Worm (Caenorhabditis elegans) whole organism, L3 larva: ENCODE results near the gene des-2.
"Not testable (repeated sequence)": the region's sequence is repeated elsewhere in the genome, so short reads cannot be mapped to it uniquely, and the experiment has no call there.

ENCODE experiments used
- R02D3.7 ChIP-seq: fragments of 150-350 bp; optimal IDR thresholded peaks from 2 replicates; lab custom pipeline; 2014; ENCODE audit warnings: missing biosample characterization, missing genetic modification characterization
- ama-1 ChIP-seq: fragments of 150-350 bp; optimal IDR thresholded peaks from 2 replicates; lab custom pipeline; 2018
- ceh-16 ChIP-seq: sonication (generic microtip); optimal IDR thresholded peaks from 2 replicates; lab custom pipeline; 2017; ENCODE audit warnings: missing biosample characterization, missing genetic modification characterization
- ceh-28 ChIP-seq: fragments of 150-350 bp; optimal IDR thresholded peaks from 2 replicates; lab custom pipeline; 2014; ENCODE audit warnings: missing biosample characterization, missing genetic modification reagents, missing genetic modification characterization
- ceh-9 ChIP-seq: sonication (generic microtip); optimal IDR thresholded peaks from 2 replicates; lab custom pipeline; 2018; ENCODE audit warnings: missing biosample characterization, missing genetic modification characterization
- daf-12 ChIP-seq: fragments of 150-350 bp; optimal IDR thresholded peaks from 2 replicates; lab custom pipeline; 2014; ENCODE audit warnings: missing biosample characterization, missing genetic modification reagents, missing genetic modification characterization
- egl-5 ChIP-seq: fragments of 150-350 bp; optimal IDR thresholded peaks from 2 replicates; lab custom pipeline; 2017; ENCODE audit warnings: missing biosample characterization, missing genetic modification reagents, missing genetic modification characterization, inconsistent platforms
- elt-3 ChIP-seq, 3 experiments: fragments of 150-350 bp in 1 of 3; sonication (generic microtip) in 2 of 3; optimal IDR thresholded peaks; 2 replicates in 2 of 3; 4 replicates in 1 of 3; lab custom pipeline; 2014 to 2017; ENCODE audit warnings: missing biosample characterization in 3 of 3, missing genetic modification characterization in 3 of 3
- eor-1 ChIP-seq, 2 experiments: fragments of 150-350 bp; optimal IDR thresholded peaks; 2 replicates each; lab custom pipeline; 2014 to 2018; ENCODE audit warnings: missing biosample characterization in 2 of 2, missing genetic modification characterization in 2 of 2
- fkh-10 ChIP-seq: sonication (generic microtip); optimal IDR thresholded peaks from 2 replicates; lab custom pipeline; 2017; ENCODE audit warnings: missing biosample characterization, missing genetic modification reagents, missing genetic modification characterization
- hmg-11 ChIP-seq: sonication (generic microtip); optimal IDR thresholded peaks from 2 replicates; lab custom pipeline; 2016; ENCODE audit warnings: missing genetic modification characterization, missing compliant biosample characterization
- jun-1 ChIP-seq: fragments of 150-350 bp; optimal IDR thresholded peaks from 2 replicates; lab custom pipeline; 2014; ENCODE audit warnings: missing biosample characterization, missing genetic modification reagents, missing genetic modification characterization
- lin-39 ChIP-seq: fragments of 150-350 bp; optimal IDR thresholded peaks from 2 replicates; lab custom pipeline; 2018; ENCODE audit warnings: missing biosample characterization, missing genetic modification reagents, missing genetic modification characterization
- lsy-12 ChIP-seq: sonication (generic microtip); optimal IDR thresholded peaks from 2 replicates; lab custom pipeline; 2016; ENCODE audit warnings: mild to moderate bottlenecking, missing genetic modification characterization, missing compliant biosample characterization
- mdl-1 ChIP-seq: fragments of 150-350 bp; optimal IDR thresholded peaks from 2 replicates; lab custom pipeline; 2014; ENCODE audit warnings: missing biosample characterization, missing genetic modification characterization
- nfya-1 ChIP-seq: sonication (generic microtip); optimal IDR thresholded peaks from 2 replicates; lab custom pipeline; 2017; ENCODE audit warnings: missing genetic modification characterization, mild to moderate bottlenecking, missing compliant biosample characterization, antibody characterized with exemption, moderate library complexity; ENCODE audit not compliant: insufficient read depth
- nhr-23 ChIP-seq: fragments of 150-350 bp; optimal IDR thresholded peaks from 2 replicates; lab custom pipeline; 2014; ENCODE audit warnings: missing biosample characterization, missing genetic modification reagents, missing genetic modification characterization
- nhr-237 ChIP-seq: fragments of 150-350 bp; optimal IDR thresholded peaks from 2 replicates; lab custom pipeline; 2014; ENCODE audit warnings: missing biosample characterization, missing genetic modification characterization
- nhr-25 ChIP-seq: sonication (generic microtip); optimal IDR thresholded peaks from 2 replicates; lab custom pipeline; 2017; ENCODE audit warnings: missing biosample characterization, missing genetic modification characterization
- nhr-28 ChIP-seq: fragments of 150-350 bp; optimal IDR thresholded peaks from 2 replicates; lab custom pipeline; 2014; ENCODE audit warnings: missing biosample characterization, missing genetic modification characterization
- nhr-43 ChIP-seq: sonication (generic microtip); optimal IDR thresholded peaks from 2 replicates; lab custom pipeline; 2016; ENCODE audit warnings: mild to moderate bottlenecking, missing genetic modification characterization, missing compliant biosample characterization; ENCODE audit not compliant: poor library complexity, severe bottlenecking
- nhr-67 ChIP-seq: fragments of 150-350 bp; optimal IDR thresholded peaks from 2 replicates; lab custom pipeline; 2014; ENCODE audit warnings: missing biosample characterization, missing genetic modification characterization
- nhr-76 ChIP-seq: fragments of 150-350 bp; sonication (generic microtip); optimal IDR thresholded peaks from 5 replicates; lab custom pipeline; 2014; ENCODE audit warnings: missing biosample characterization, missing genetic modification characterization
- nhr-77 ChIP-seq: fragments of 150-350 bp; optimal IDR thresholded peaks from 2 replicates; lab custom pipeline; 2014; ENCODE audit warnings: missing biosample characterization, missing genetic modification characterization
- pha-4 ChIP-seq: fragments of 150-350 bp; optimal IDR thresholded peaks from 2 replicates; lab custom pipeline; 2014; ENCODE audit warnings: missing biosample characterization, missing genetic modification reagents, missing genetic modification characterization
- skn-1 ChIP-seq: fragments of 150-350 bp; optimal IDR thresholded peaks from 2 replicates; lab custom pipeline; 2014; ENCODE audit warnings: missing biosample characterization, missing genetic modification characterization
- snpc-4 ChIP-seq: fragments of 150-350 bp; optimal IDR thresholded peaks from 2 replicates; lab custom pipeline; 2014; ENCODE audit warnings: missing biosample characterization, missing genetic modification characterization
- tbx-2 ChIP-seq: sonication (generic microtip); optimal IDR thresholded peaks from 2 replicates; lab custom pipeline; 2016; ENCODE audit warnings: mild to moderate bottlenecking, missing genetic modification characterization, missing compliant biosample characterization
- unc-39 ChIP-seq: sonication (generic microtip); optimal IDR thresholded peaks from 4 replicates; lab custom pipeline; 2017; ENCODE audit warnings: missing biosample characterization, missing genetic modification characterization
- ztf-11 ChIP-seq: fragments of 150-350 bp; optimal IDR thresholded peaks from 2 replicates; lab custom pipeline; 2014; ENCODE audit warnings: missing biosample characterization, missing genetic modification characterization
- ztf-4 ChIP-seq: fragments of 150-350 bp; optimal IDR thresholded peaks from 2 replicates; lab custom pipeline; 2014; ENCODE audit warnings: missing biosample characterization, missing genetic modification characterization

Gene des-2

DNA sequence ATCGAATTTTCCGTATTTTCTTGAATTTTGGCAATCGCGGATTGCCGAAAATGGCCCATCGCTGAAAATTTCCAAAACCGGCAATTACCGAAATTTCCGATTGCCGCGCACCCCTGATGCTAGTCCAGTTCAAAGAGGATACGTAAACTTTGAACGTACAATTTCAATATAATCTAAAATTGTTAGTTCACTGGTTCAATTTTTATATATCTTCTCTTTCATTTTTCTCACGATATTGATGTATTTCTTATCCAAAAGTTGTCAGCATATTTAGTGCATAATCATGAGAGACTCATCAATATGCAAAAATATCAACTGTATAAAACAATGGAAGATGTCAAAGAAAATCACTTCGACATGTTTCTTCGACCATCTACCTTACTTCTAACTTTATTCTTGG, 22.9 kb downstream of the des-2 start, which contains the start of gene nas-17:
Gene nas-17 (plus strand): TSS at position 301 of the 400 bp plus-strand sequence.
- TF ChIP-seq hmg-11 (tag; lab: Kevin White, UChicago), result no peak
- no peak for TF ChIP-seq skn-1
- TF ChIP-seq lsy-12, result no peak
- TF ChIP-seq daf-12 (tag; lab: Kevin White, UChicago), result no peak
- no peak for TF ChIP-seq ztf-11 (tag; lab: Kevin White, UChicago)
- TF ChIP-seq egl-5 (tag; lab: Kevin White, UChicago), result no peak
- no peak for TF ChIP-seq eor-1 (tag; optimal IDR thresholded peaks at IDR 0.05; lab: Kevin White, UChicago)
- no peak for TF ChIP-seq snpc-4 (tag; lab: Kevin White, UChicago)
- TF ChIP-seq ama-1 (lab: Kevin White, UChicago), result no peak
- TF ChIP-seq nhr-77, result no peak
- TF ChIP-seq nhr-237 (tag; lab: Kevin White, UChicago), result no peak
- TF ChIP-seq nhr-23 (tag; lab: Kevin White, UChicago), result no peak
- TF ChIP-seq nhr-43, result no peak
- no peak for TF ChIP-seq nfya-1 (tag; lab: Kevin White, UChicago)
- no peak for TF ChIP-seq elt-3 (tag; optimal IDR thresholded peaks at IDR 0.05; lab: Kevin White, UChicago)
- TF ChIP-seq nhr-25 (tag; lab: Kevin White, UChicago), result no peak
- no peak for TF ChIP-seq nhr-67 (tag; lab: Kevin White, UChicago)
- no peak for TF ChIP-seq ceh-9 (tag; lab: Kevin White, UChicago)

ce11 chrV:11396134-11396533, 25.4 kb downstream of the des-2 start, which contains the start of gene nas-18:
TSS of gene nas-18 (plus strand) at chrV:11396434.
- not testable (repeated sequence) for TF ChIP-seq ztf-11 (tag; lab: Kevin White, UChicago); ceh-28; nfya-1 (tag; lab: Kevin White, UChicago)

- TF ChIP-seq mdl-1, ztf-4, nhr-25 (tag; lab: Kevin White, UChicago): not testable (repeated sequence)
- TF ChIP-seq, all 47 proteins: peak for 0; not testable (repeated sequence) for 47
These were observed 26.5 kb downstream of the des-2 start, which contains the start of gene K03B8.4 for ce11 chrV:11395024-11395423. TSS of gene K03B8.4 (minus strand) at chrV:11395124.

DNA sequence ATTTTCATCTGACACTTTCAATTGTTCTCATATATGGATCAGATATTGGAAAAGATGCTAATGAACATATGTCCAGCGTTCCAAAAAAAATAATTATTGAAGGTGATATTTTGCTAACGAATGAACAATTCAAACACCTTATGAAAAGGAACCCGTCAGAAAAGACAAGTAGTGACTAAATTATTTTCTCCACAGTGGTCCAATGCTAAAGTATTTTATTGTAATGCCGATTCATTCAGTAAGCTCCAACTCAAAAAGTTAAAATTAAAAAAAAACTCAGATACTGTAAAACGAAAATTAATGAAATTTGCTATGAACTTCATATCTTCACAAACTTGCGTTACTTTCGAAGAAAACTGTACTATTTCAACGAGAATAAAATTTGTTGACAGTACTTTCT, 29.5 kb downstream of the des-2 start, which contains the start of gene nas-16:
Gene nas-16 (plus strand): TSS at position 301 of the 400 bp plus-strand sequence.
- TF ChIP-seq lsy-12, result no peak

DNA sequence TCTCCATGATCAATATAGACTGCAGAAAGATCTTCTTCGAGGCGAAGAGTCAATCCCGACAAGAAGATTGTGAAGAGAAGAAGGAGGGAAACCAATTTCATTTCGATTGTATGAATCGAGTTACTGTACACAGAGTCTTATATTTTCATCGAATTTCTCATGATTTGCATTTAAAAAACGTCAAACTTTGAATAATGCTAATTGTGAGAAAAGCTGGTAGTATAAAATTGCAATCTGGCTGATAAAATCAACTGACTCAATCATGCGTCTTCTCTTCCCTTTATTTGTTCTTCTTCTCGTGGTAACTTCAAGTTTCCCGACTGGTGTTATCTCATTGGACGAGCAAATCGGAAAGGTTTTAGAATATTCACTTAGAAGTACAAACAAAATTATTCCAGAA, 31.1 kb downstream of the des-2 start, which contains the start of the genes K03B8.11 and K03B8.14:
Gene K03B8.11 (minus strand): TSS at position 101 of the 400 bp plus-strand sequence.
Gene K03B8.14 (plus strand): TSS at position 110 of the 400 bp plus-strand sequence.
- no peak for TF ChIP-seq tbx-2 (tag; lab: Kevin White, UChicago)
- no peak for TF ChIP-seq nfya-1 (tag; lab: Kevin White, UChicago)
- TF ChIP-seq skn-1, result no peak
- TF ChIP-seq ceh-9 (tag; lab: Kevin White, UChicago), result no peak
- TF ChIP-seq jun-1 (tag; lab: Kevin White, UChicago), result no peak
- no peak for TF ChIP-seq hmg-11 (tag; lab: Kevin White, UChicago)
- no peak for TF ChIP-seq ztf-4 (tag; lab: Kevin White, UChicago)
- TF ChIP-seq nhr-237 (tag; lab: Kevin White, UChicago), result no peak
- no peak for TF ChIP-seq ceh-16 (tag; lab: Kevin White, UChicago)
- TF ChIP-seq lin-39 (tag; lab: Kevin White, UChicago), result no peak
- TF ChIP-seq nhr-76 (tag; lab: Kevin White, UChicago), result no peak
- no peak for TF ChIP-seq fkh-10 (GFP tag; lab: Kevin White, UChicago)
- TF ChIP-seq pha-4 (tag; lab: Kevin White, UChicago), result no peak
- no peak for TF ChIP-seq unc-39 (tag; lab: Kevin White, UChicago)
- no peak for TF ChIP-seq daf-12 (tag; lab: Kevin White, UChicago)
- TF ChIP-seq nhr-28 (tag; lab: Kevin White, UChicago), result no peak
- no peak for TF ChIP-seq nhr-23 (tag; lab: Kevin White, UChicago)
- no peak for TF ChIP-seq R02D3.7 (tag; lab: Kevin White, UChicago)
- no peak for TF ChIP-seq elt-3 (tag; optimal IDR thresholded peaks at IDR 0.05; lab: Kevin White, UChicago)
- no peak for TF ChIP-seq ama-1 (lab: Kevin White, UChicago)
